Worm (Caenorhabditis elegans) whole organism, late embryonic: ENCODE measurements around the gene mrp-6.
"Not testable (repeated sequence)": the region's sequence is repeated elsewhere in the genome, so short reads cannot be mapped to it uniquely, and the experiment has no call there.

Experiments
- C38D4.7 ChIP-seq: fragments of 200-800 bp; sonication (Bioruptor generic); optimal IDR thresholded peaks from 2 replicates; lab custom pipeline; 2018; ENCODE audit warnings: mild to moderate bottlenecking, missing genetic modification characterization, moderate library complexity, missing compliant biosample characterization
- ahr-1 ChIP-seq: sonication (generic microtip); optimal IDR thresholded peaks from 2 replicates; lab custom pipeline; 2016; ENCODE audit warnings: missing genetic modification characterization, missing compliant biosample characterization
- ama-1 ChIP-seq: fragments of 150-350 bp; optimal IDR thresholded peaks from 2 replicates; lab custom pipeline; 2014
- ceh-14 ChIP-seq: sonication (generic microtip); optimal IDR thresholded peaks from 2 replicates; lab custom pipeline; 2016; ENCODE audit warnings: missing genotype, missing genetic modification characterization, missing compliant biosample characterization
- ceh-18 ChIP-seq: sonication (generic microtip); optimal IDR thresholded peaks from 2 replicates; lab custom pipeline; 2016; ENCODE audit warnings: missing genetic modification characterization, missing compliant biosample characterization
- ceh-24 ChIP-seq: sonication (generic microtip); optimal IDR thresholded peaks from 2 replicates; lab custom pipeline; 2016; ENCODE audit warnings: mild to moderate bottlenecking, missing genetic modification characterization, missing compliant biosample characterization
- ceh-45 ChIP-seq: fragments of 200-800 bp; sonication (Bioruptor generic); IDR thresholded peaks from 2 replicates; pipeline ENCODE4 v1.3.6; 2022; ENCODE audit warnings: missing genetic modification reagents, missing genetic modification characterization, missing compliant biosample characterization
- ceh-9 ChIP-seq: sonication (generic microtip); optimal IDR thresholded peaks from 2 replicates; lab custom pipeline; 2016; ENCODE audit warnings: mild to moderate bottlenecking, missing genetic modification characterization, inconsistent platforms, missing compliant biosample characterization
- che-1 ChIP-seq: sonication (generic microtip); optimal IDR thresholded peaks from 2 replicates; lab custom pipeline; 2016; ENCODE audit warnings: mild to moderate bottlenecking, missing genetic modification characterization, missing compliant biosample characterization
- elt-4 ChIP-seq: sonication (generic microtip); optimal IDR thresholded peaks from 2 replicates; lab custom pipeline; 2016; ENCODE audit warnings: missing genetic modification characterization, missing compliant biosample characterization
- ets-4 ChIP-seq: sonication (generic microtip); optimal IDR thresholded peaks from 2 replicates; lab custom pipeline; 2016; ENCODE audit warnings: missing genetic modification characterization, missing compliant biosample characterization
- fax-1 ChIP-seq: sonication (generic microtip); optimal IDR thresholded peaks from 2 replicates; lab custom pipeline; 2016; ENCODE audit warnings: missing genotype, missing genetic modification characterization, missing compliant biosample characterization
- hlh-13 ChIP-seq: fragments of 200-800 bp; sonication (Bioruptor generic); optimal IDR thresholded peaks from 2 replicates; lab custom pipeline; 2018; ENCODE audit warnings: mild to moderate bottlenecking, missing genetic modification characterization, missing compliant biosample characterization
- hlh-30 ChIP-seq: sonication (generic microtip); optimal IDR thresholded peaks from 2 replicates; lab custom pipeline; 2017; ENCODE audit warnings: antibody characterized with exemption, missing genetic modification characterization, missing compliant biosample characterization; ENCODE audit not compliant: insufficient read depth
- hlh-8 ChIP-seq: sonication (generic microtip); optimal IDR thresholded peaks from 2 replicates; lab custom pipeline; 2016; ENCODE audit warnings: missing genotype, missing genetic modification characterization, missing compliant biosample characterization
- lim-6 ChIP-seq: sonication (generic microtip); optimal IDR thresholded peaks from 2 replicates; lab custom pipeline; 2016; ENCODE audit warnings: missing genetic modification characterization, missing compliant biosample characterization
- lin-11 ChIP-seq: fragments of 200-800 bp; sonication (Bioruptor generic); optimal IDR thresholded peaks from 2 replicates; lab custom pipeline; 2018; ENCODE audit warnings: mild to moderate bottlenecking, missing genetic modification characterization, missing compliant biosample characterization
- madf-2 ChIP-seq: sonication (generic microtip); optimal IDR thresholded peaks from 2 replicates; lab custom pipeline; 2017; ENCODE audit warnings: missing genetic modification characterization, missing compliant biosample characterization
- mec-3 ChIP-seq: sonication (generic microtip); optimal IDR thresholded peaks from 2 replicates; lab custom pipeline; 2016; ENCODE audit warnings: borderline replicate concordance, missing genetic modification characterization, missing compliant biosample characterization
- nfya-1 ChIP-seq: sonication (generic microtip); optimal IDR thresholded peaks from 2 replicates; lab custom pipeline; 2017; ENCODE audit warnings: missing genetic modification characterization, mild to moderate bottlenecking, missing compliant biosample characterization, antibody characterized with exemption, moderate library complexity
- nhr-232 ChIP-seq: sonication (generic microtip); optimal IDR thresholded peaks from 2 replicates; lab custom pipeline; 2016; ENCODE audit warnings: missing genetic modification characterization, missing compliant biosample characterization
- npax-4 ChIP-seq: sonication (generic microtip); optimal IDR thresholded peaks from 2 replicates; lab custom pipeline; 2016; ENCODE audit warnings: missing genetic modification characterization, missing compliant biosample characterization
- pat-9 ChIP-seq: fragments of 200-800 bp; sonication (Bioruptor generic); optimal IDR thresholded peaks from 2 replicates; lab custom pipeline; 2018; ENCODE audit warnings: mild to moderate bottlenecking, missing genetic modification characterization, moderate library complexity, missing compliant biosample characterization
- pax-1 ChIP-seq: fragments of 150-350 bp; optimal IDR thresholded peaks from 2 replicates; lab custom pipeline; 2014; ENCODE audit warnings: missing biosample characterization, missing genetic modification characterization
- pqm-1 ChIP-seq: sonication (generic microtip); optimal IDR thresholded peaks from 2 replicates; lab custom pipeline; 2016; ENCODE audit warnings: missing genetic modification characterization, missing compliant biosample characterization
- pros-1 ChIP-seq: fragments of 150-350 bp; optimal IDR thresholded peaks from 2 replicates; lab custom pipeline; 2014; ENCODE audit warnings: missing biosample characterization, missing genetic modification reagents, missing genetic modification characterization
- sox-2 ChIP-seq: fragments of 200-800 bp; sonication (Bioruptor generic); IDR thresholded peaks from 2 replicates; pipeline ENCODE4 v1.3.6; 2022; ENCODE audit warnings: missing genetic modification reagents, missing genetic modification characterization, missing compliant biosample characterization
- syd-9 ChIP-seq: sonication (generic microtip); optimal IDR thresholded peaks from 2 replicates; lab custom pipeline; 2016; ENCODE audit warnings: mild to moderate bottlenecking, missing genetic modification characterization, moderate library complexity, missing compliant biosample characterization
- tbx-2 ChIP-seq: sonication (generic microtip); optimal IDR thresholded peaks from 2 replicates; lab custom pipeline; 2016; ENCODE audit warnings: missing genetic modification characterization, missing compliant biosample characterization
- tbx-7 ChIP-seq: sonication (generic microtip); optimal IDR thresholded peaks from 2 replicates; lab custom pipeline; 2016; ENCODE audit warnings: missing genotype, missing genetic modification characterization, missing compliant biosample characterization
- unc-3 ChIP-seq, 2 experiments: fragments of 200-800 bp in 1 of 2; sonication (Bioruptor generic) in 1 of 2; sonication (generic microtip) in 1 of 2; conservative IDR thresholded peaks in 1 of 2; optimal IDR thresholded peaks in 1 of 2; 2 replicates each; pipeline versions ENCODE4 v1.3.6 to Lab custom; 2016 to 2022; ENCODE audit warnings: missing compliant biosample characterization in 2 of 2, missing genetic modification characterization in 2 of 2, missing genetic modification reagents in 1 of 2
- unc-42 ChIP-seq: sonication (generic microtip); optimal IDR thresholded peaks from 2 replicates; lab custom pipeline; 2016; ENCODE audit warnings: missing genotype, missing genetic modification characterization, missing compliant biosample characterization
- unc-86 ChIP-seq: sonication (generic microtip); optimal IDR thresholded peaks from 2 replicates; lab custom pipeline; 2016; ENCODE audit warnings: missing genetic modification characterization, missing compliant biosample characterization
- zip-5 ChIP-seq: sonication (generic microtip); optimal IDR thresholded peaks from 2 replicates; lab custom pipeline; 2016; ENCODE audit warnings: missing genetic modification characterization, missing compliant biosample characterization
- ztf-16 ChIP-seq: sonication (generic microtip); optimal IDR thresholded peaks from 2 replicates; lab custom pipeline; 2017; ENCODE audit warnings: missing genetic modification characterization, missing compliant biosample characterization

mrp-6 gene

ce11 chrX:4202114-4202513, 15.6 kb upstream of the mrp-6 start, which contains the start of gene F20B6.6:
TSS of gene F20B6.6 (minus strand) at chrX:4202214.
- TF ChIP-seq hlh-13 (GFP tag; lab: Kevin White, UChicago); pat-9 (tag; lab: Kevin White, UChicago); ztf-16 (tag; lab: Kevin White, UChicago): not testable (repeated sequence)

- TF ChIP-seq madf-2 (tag; lab: Kevin White, UChicago); ets-4 (tag; lab: Kevin White, UChicago); ceh-45: not testable (repeated sequence)
Measured at ce11 chrX:4199829-4200228, 13.3 kb upstream of the mrp-6 start, which contains the start of gene F20B6.5. TSS of gene F20B6.5 (minus strand) at chrX:4199929.

- no peak for TF ChIP-seq ceh-18 (tag; lab: Kevin White, UChicago)
- no peak for TF ChIP-seq che-1 (tag; lab: Kevin White, UChicago)
- TF ChIP-seq pat-9 (tag; lab: Kevin White, UChicago): no peak
- TF ChIP-seq fax-1 (tag; lab: Kevin White, UChicago): no peak
- no peak for TF ChIP-seq tbx-7 (tag; lab: Kevin White, UChicago)
- no peak for TF ChIP-seq lim-6
- no peak for TF ChIP-seq nfya-1 (tag; lab: Kevin White, UChicago)
- no peak for TF ChIP-seq pros-1
- TF ChIP-seq hlh-30 (tag; lab: Kevin White, UChicago): no peak
- no peak for TF ChIP-seq zip-5 (tag; lab: Kevin White, UChicago)
- no peak for TF ChIP-seq ama-1 (lab: Kevin White, UChicago)
- no peak for TF ChIP-seq ceh-45
Measured at ce11 chrX:4196431-4196830, 9.9 kb upstream of the mrp-6 start, which contains the start of gene F20B6.4. TSS of gene F20B6.4 (minus strand) at chrX:4196531.

- TF ChIP-seq lin-11 (tag; lab: Kevin White, UChicago) (no peak), ceh-14 (no peak), mec-3 (tag; lab: Kevin White, UChicago) (no peak), elt-4 (no peak), pat-9 (tag; lab: Kevin White, UChicago) (no peak), unc-42 (no peak), tbx-2 (tag; lab: Kevin White, UChicago) (no peak), pqm-1 (no peak), fax-1 (tag; lab: Kevin White, UChicago) (no peak)
- TF ChIP-seq, all 69 proteins: peak for 0
Measured at ce11 chrX:4193080-4193479, 6.5 kb upstream of the mrp-6 start.

ce11 chrX:4192235-4192634, 5.7 kb upstream of the mrp-6 start:
- TF ChIP-seq nfya-1 (tag; lab: Kevin White, UChicago) (no peak), ceh-9 (no peak), nhr-232 (tag; lab: Kevin White, UChicago) (no peak), tbx-7 (tag; lab: Kevin White, UChicago) (no peak), syd-9 (no peak), pax-1 (tag; lab: Kevin White, UChicago) (no peak), ceh-14 (no peak), unc-3 (GFP tag; conservative IDR thresholded peaks at IDR 0.05; lab: Robert Waterston, UW) (no peak), unc-3 (tag; optimal IDR thresholded peaks at IDR 0.05; lab: Kevin White, UChicago) (no peak), zip-5 (tag; lab: Kevin White, UChicago) (no peak), npax-4 (tag; lab: Kevin White, UChicago) (no peak), sox-2 (GFP tag; lab: Robert Waterston, UW) (no peak), unc-42 (no peak), C38D4.7 (GFP tag; lab: Kevin White, UChicago) (no peak), unc-86 (tag; lab: Kevin White, UChicago) (no peak), hlh-8 (tag; lab: Kevin White, UChicago) (no peak), lim-6 (no peak), ahr-1 (no peak), ceh-24 (no peak)
